ENCODE assay signal across 2 worm cellular contexts in the genomic region with DNA sequence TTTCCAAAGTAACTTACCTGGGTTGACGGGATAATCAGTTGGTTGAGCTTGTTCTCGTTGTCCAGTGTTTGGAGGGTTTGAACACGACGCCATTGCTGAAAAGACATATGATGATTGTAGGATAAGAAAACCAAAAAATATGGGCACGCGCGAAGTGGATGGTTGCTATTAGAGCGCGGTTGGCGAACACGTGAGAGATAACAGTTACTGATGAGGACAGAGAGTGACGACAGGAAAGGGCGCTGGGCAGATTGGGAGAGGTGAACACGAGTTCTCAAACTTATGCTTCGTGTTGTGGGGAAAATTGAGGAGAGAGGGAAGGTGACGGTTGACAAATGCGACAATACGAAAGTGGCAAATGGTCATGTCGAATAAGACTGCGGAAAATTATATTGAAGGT.
TF ChIP-seq lines count a peak whose summit lies in the region.

A gene (minus strand): TSS at position 101 of the 400 bp plus-strand sequence.

TF ChIP-seq in whole organism, L4 larva, 104 proteins besides CTCF, POLR2A, EP300 and RAD21:
- TF ChIP-seq hlh-30 (tag; optimal IDR thresholded peaks at IDR 0.05; lab: Kevin White, UChicago; ENCODE audit: insufficient read depth) (peak; percentile 73), mxl-3 (GFP tag; optimal IDR thresholded peaks at IDR 0.05; lab: Kevin White, UChicago) (peak; percentile 8), cey-2 (tag; optimal IDR thresholded peaks at IDR 0.05; lab: Kevin White, UChicago; ENCODE audit: borderline replicate concordance, insufficient read depth) (no peak)

TF ChIP-seq in whole organism, young adult, 124 proteins besides CTCF, POLR2A, EP300 and RAD21:
- TF ChIP-seq unc-62 (GFP tag; optimal IDR thresholded peaks at IDR 0.05; lab: Kevin White, UChicago) (no peak), ekl-4 (GFP tag; IDR thresholded peaks at IDR 0.05; lab: Robert Waterston, UW) (peak; percentile 14; the same call in 1 of the 2 replicates)
